Fruit fly (Drosophila melanogaster): ENCODE data around the gene CG17746.

The CG17746 gene

DNA sequence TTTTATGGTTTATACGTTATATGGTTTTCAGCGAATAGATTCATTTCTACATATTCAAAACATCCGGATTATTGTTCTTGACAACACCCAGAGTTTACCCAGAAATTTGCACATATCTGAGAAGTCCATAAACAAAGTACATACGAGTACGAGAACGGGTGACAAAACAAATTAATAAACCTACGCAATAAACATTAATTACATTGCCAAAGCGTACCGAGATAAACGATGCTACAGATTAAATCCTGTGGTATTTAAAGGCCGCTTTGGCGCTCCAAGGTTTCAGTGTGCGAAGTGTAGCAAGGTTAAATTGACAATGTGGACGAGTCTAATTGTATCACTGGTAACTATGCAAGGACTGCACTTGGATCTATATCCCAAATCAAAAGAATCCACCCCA, 52.1 kb downstream of the CG17746 start, which contains the start of gene CG14957:
Gene CG14957 (plus strand): TSS at position 301 of the 400 bp plus-strand sequence.
- TF ChIP-seq Blimp-1 (GFP tag; optimal IDR thresholded peaks at IDR 0.05), result no peak
- TF ChIP-seq CG6854 (GFP tag; optimal IDR thresholded peaks at IDR 0.05), result peak; percentile 0
